Worm (Caenorhabditis elegans): ENCODE measurements around the gene F46H5.2.

ce11 chrX:7278095-7278494 lies 12.6 kb downstream of the F46H5.2 start:
- no peak for TF ChIP-seq ets-4 (GFP tag; optimal IDR thresholded peaks at IDR 0.05)
- no peak for TF ChIP-seq ztf-6 (GFP tag; IDR thresholded peaks at IDR 0.05)
- no peak for TF ChIP-seq lsl-1 (GFP tag; optimal IDR thresholded peaks at IDR 0.05)
- no peak for TF ChIP-seq unc-130 (GFP tag; optimal IDR thresholded peaks at IDR 0.05)
- no peak for TF ChIP-seq nhr-179 (tag; optimal IDR thresholded peaks at IDR 0.05)
- TF ChIP-seq lin-35 (GFP tag; optimal IDR thresholded peaks at IDR 0.05) = no peak
- no peak for TF ChIP-seq aptf-3 (GFP tag; IDR thresholded peaks at IDR 0.05)
- TF ChIP-seq sdz-38 (tag; optimal IDR thresholded peaks at IDR 0.05) = no peak
- TF ChIP-seq unc-62 (GFP tag; optimal IDR thresholded peaks at IDR 0.05) = no peak
- TF ChIP-seq nfya-1 (tag; optimal IDR thresholded peaks at IDR 0.05; ENCODE audit: borderline replicate concordance, insufficient read depth) = no peak
- TF ChIP-seq F10E7.11 (tag; optimal IDR thresholded peaks at IDR 0.05) = no peak
- TF ChIP-seq him-1 (tag; optimal IDR thresholded peaks at IDR 0.05) = no peak
- no peak for TF ChIP-seq lsy-27 (tag; optimal IDR thresholded peaks at IDR 0.05; ENCODE audit: borderline replicate concordance, insufficient read depth)

Data from whole organism, young adult.